Worm (Caenorhabditis elegans) whole organism, L4 larva: ENCODE results near the gene ZK1240.1.

ENCODE experiments used
- ceh-28 ChIP-seq: fragments of 150-350 bp; optimal IDR thresholded peaks from 2 replicates; lab custom pipeline; 2014; ENCODE audit warnings: missing biosample characterization, missing genetic modification reagents, missing genetic modification characterization
- ceh-82 ChIP-seq: sonication (generic microtip); optimal IDR thresholded peaks from 2 replicates; lab custom pipeline; 2017; ENCODE audit warnings: missing biosample characterization, missing genetic modification characterization
- fos-1 ChIP-seq: fragments of 150-350 bp; optimal IDR thresholded peaks from 2 replicates; lab custom pipeline; 2014; ENCODE audit warnings: missing biosample characterization, missing genetic modification characterization
- ztf-11 ChIP-seq: fragments of 150-350 bp; optimal IDR thresholded peaks from 2 replicates; lab custom pipeline; 2014; ENCODE audit warnings: missing biosample characterization, missing genetic modification characterization

- TF ChIP-seq ceh-82: no peak
- TF ChIP-seq fos-1 (tag; lab: Kevin White, UChicago): no peak
- TF ChIP-seq ceh-28: no peak
- TF ChIP-seq ztf-11 (tag; lab: Kevin White, UChicago): no peak
These were observed 45.8 kb downstream of the ZK1240.1 start, which contains the start of gene F16G10.2 for ce11 chrII:2374973-2375372.
